Fruit fly (Drosophila melanogaster): ENCODE results near the gene CG2861.

Gene CG2861

DNA sequence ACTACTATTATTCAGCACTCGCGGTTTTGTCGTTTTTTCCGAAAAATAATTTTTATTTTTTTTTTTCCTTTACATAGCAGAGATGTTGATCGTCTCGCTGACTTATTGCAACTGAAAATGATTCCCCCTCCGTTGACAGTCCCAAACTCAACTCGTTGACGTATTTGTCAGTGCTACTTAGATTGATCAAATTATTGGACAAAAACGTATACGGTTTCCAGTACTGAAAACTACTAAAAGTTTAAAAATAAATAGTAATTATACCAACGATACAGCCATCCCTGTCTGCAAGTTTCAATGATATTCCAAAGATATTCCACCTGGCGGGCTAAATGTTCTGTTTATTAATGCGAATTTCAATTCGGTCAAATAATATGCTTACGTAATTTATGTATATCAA, at the start of gene CG2861:
CG2861 (minus strand) TSS at position 101 of the 400 bp plus-strand sequence.
- TF ChIP-seq noc (tag; optimal IDR thresholded peaks at IDR 0.05), result no peak

dm6 chrX:4849376-4849775, 44.7 kb upstream of the CG2861 start:
- no peak for TF ChIP-seq noc (tag; optimal IDR thresholded peaks at IDR 0.05)

dm6 chrX:4840548-4841098, 36.0 kb upstream of the CG2861 start, which contains the start of gene CG42594:
TSS of gene CG42594 (plus strand) at chrX:4840833.
- TF ChIP-seq noc (tag; optimal IDR thresholded peaks at IDR 0.05), result no peak

- TF ChIP-seq noc (tag; optimal IDR thresholded peaks at IDR 0.05), result no peak
These were observed 21.0 kb upstream of the CG2861 start, which contains the start of gene CG12682 for dm6 chrX:4825674-4826073. TSS of gene CG12682 (plus strand) at chrX:4825974.

DNA sequence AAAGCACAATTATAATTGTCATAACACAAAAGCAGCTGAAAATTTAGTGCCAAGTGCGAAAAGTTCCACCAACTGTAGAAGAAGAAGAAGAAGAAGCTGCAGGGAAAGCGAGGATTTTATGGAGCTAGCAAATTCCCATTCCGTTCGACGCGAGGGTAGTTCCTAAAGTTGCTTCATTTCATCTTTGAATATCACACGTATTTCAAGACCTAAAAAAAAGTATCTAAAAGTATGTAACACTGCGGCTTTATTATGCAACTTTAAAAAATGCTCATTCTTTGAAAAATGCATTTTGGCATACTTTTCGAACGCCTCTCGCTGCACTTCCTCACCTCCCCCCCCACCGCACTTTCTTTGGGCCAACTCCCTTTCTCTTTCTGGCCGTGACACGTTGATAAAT, 3.2 kb upstream of the CG2861 start:
- no peak for TF ChIP-seq noc (tag; optimal IDR thresholded peaks at IDR 0.05)

- no peak for TF ChIP-seq noc (tag; optimal IDR thresholded peaks at IDR 0.05)
These were observed 20.9 kb downstream of the CG2861 start, which contains the start of gene CG6978 for dm6 chrX:4783775-4784174. TSS of gene CG6978 (plus strand) at chrX:4784075.

DNA sequence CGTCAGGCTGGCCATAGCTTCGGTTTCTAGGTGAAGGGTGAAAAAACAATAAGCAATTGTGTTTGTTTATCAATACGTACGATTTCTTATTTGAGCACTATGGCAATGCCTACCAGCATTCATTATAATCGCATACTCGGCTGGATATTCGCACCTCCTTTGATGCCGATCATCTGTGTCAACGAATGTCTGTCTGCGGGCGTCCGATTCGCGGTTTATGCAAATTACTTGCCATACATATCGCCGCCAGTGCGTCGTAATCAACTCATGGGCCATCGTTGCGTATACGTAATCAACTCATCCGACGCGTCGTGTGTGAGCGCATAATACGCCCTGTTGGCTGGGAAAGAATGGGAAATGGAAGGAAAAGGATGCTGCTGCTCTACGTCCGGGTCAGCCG, 22.0 kb downstream of the CG2861 start, which contains the start of gene CG15471:
CG15471 (minus strand) TSS at position 101 of the 400 bp plus-strand sequence.
- TF ChIP-seq noc (tag; optimal IDR thresholded peaks at IDR 0.05), result no peak

dm6 chrX:4777275-4777674, 27.4 kb downstream of the CG2861 start, which contains the start of gene CG2871:
TSS of gene CG2871 (minus strand) at chrX:4777375.
- TF ChIP-seq noc (tag; optimal IDR thresholded peaks at IDR 0.05), result no peak

dm6 chrX:4771488-4771887, 33.2 kb downstream of the CG2861 start, which contains the start of gene Klf15:
TSS of gene Klf15 (minus strand) at chrX:4771588.
- TF ChIP-seq noc (tag; optimal IDR thresholded peaks at IDR 0.05), result no peak

DNA sequence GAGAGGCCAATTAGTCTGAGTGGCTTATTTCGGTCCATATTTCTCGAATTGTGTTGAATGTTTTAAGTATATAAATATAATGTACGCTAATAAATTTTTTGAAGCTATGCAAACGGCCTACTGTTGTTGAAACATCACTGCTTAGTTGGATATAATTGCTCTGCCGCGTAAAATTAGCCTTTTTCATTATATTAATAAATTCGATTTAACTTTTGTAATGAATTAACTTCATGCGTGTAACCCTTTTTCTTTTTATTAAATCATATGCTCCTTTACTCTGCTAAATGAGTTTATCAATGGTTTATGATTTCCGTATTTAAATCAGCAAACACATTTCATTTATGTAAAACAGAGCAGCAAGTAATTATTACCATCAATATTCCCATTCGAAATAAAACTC, 34.6 kb downstream of the CG2861 start, which contains the start of gene CG15472:
CG15472 (minus strand) TSS at position 101 of the 400 bp plus-strand sequence.
- no peak for TF ChIP-seq noc (tag; optimal IDR thresholded peaks at IDR 0.05)

DNA sequence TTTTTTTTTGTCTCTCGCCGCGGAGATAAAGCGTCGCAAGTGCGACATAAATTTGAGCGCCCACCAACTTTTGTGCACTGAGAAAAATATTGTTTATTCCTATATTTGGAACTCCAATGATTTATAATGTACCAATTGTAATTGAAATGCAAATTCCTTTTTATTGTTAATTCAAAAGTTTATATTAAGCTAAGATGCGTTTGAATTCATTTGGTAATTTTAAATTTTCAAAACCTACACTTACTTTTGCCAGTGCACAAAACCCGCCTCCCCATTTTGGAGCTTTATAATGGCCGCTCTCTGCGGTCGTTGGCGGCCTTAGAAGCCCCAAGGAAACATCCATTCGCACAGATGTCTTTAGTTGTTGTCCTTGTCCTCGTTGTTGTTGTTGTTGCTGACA, 42.4 kb downstream of the CG2861 start:
- no peak for TF ChIP-seq noc (tag; optimal IDR thresholded peaks at IDR 0.05)
